Worm (Caenorhabditis elegans): ENCODE results near the gene F55G11.1.

F55G11.1 gene

DNA sequence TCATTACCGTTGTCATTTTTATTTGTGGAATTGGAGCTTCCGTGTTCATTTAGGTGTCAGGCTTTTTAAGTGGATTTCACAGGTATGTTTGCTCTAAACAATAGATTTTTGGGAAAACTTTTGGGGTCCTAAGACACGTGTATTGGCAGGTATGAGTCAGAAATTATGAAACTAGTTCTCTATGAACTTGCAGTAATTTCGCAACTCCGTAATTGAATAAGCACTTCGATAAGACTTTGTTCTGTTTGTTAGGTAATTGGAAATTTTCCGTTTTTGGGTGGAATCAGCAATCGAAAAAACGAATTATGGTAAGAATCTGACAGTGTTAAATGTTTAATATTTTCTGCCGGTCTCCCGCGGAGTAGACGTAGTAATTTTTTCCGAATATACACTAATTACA is 49.2 kb downstream of the F55G11.1 start:
- no peak for TF ChIP-seq nhr-48 (tag; optimal IDR thresholded peaks at IDR 0.05)
- peak in 1 of 2 experiments; percentile 74 for TF ChIP-seq unc-62 (GFP tag; optimal IDR thresholded peaks at IDR 0.05 in 1 of 2)
- TF ChIP-seq unc-62 (tag; optimal IDR thresholded peaks at IDR 0.05), result no peak
- no peak for TF ChIP-seq daf-16 (GFP tag; optimal IDR thresholded peaks at IDR 0.05)
- TF ChIP-seq daf-16 (tag; optimal IDR thresholded peaks at IDR 0.05), result peak; percentile 17

ce11 chrIV:12896371-12896882 is 50.0 kb downstream of the F55G11.1 start, which contains the start of gene K08D8.7:
K08D8.7 (plus strand) TSS chrIV:12896832.
- TF ChIP-seq dve-1 (tag; optimal IDR thresholded peaks at IDR 0.05; ENCODE audit: insufficient read depth) (peak; percentile 23), F10B5.3 (tag; optimal IDR thresholded peaks at IDR 0.05) (no peak), pqm-1 (tag; optimal IDR thresholded peaks at IDR 0.05) (peak; percentile 40), daf-16 (GFP tag; optimal IDR thresholded peaks at IDR 0.05) (no peak), daf-16 (tag; optimal IDR thresholded peaks at IDR 0.05) (peak; percentile 24), nhr-6 (tag; optimal IDR thresholded peaks at IDR 0.05) (no peak), dmd-6 (GFP tag; IDR thresholded peaks at IDR 0.05) (peak; percentile 33; the same call in 1 of the 2 replicates), spr-3 (GFP tag; optimal IDR thresholded peaks at IDR 0.05) (no peak), nhr-28 (tag; optimal IDR thresholded peaks at IDR 0.05) (peak; percentile 41), nhr-48 (tag; optimal IDR thresholded peaks at IDR 0.05) (no peak), nhr-76 (tag; optimal IDR thresholded peaks at IDR 0.05) (no peak)

DNA sequence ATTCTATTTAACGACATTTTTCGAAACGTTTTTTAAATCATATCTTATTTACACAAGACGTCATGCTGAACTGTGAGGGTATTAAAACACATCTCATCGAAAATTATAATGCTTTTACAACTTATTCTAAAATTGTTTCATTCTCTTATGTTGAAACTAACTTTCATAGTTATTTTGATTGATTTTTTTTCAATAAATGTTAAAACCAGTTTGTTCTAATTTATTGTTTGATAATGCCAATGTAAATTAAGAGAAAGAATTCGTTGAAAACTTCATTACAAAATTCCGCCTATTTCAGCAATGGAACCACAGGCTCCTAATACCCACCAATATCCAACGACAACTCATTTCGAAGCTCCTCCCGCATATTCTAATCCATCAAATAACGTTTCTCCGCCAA is 51.4 kb downstream of the F55G11.1 start, which contains the start of gene K08D8.11:
K08D8.11 (plus strand) TSS at position 301 of the 400 bp plus-strand sequence.
- TF ChIP-seq aha-1 (tag) (no peak), lsy-2 (tag; optimal IDR thresholded peaks at IDR 0.05) (no peak), sdz-12 (GFP tag; optimal IDR thresholded peaks at IDR 0.05) (no peak), zfp-3 (GFP tag; conservative IDR thresholded peaks at IDR 0.05) (no peak), nhr-77 (tag; optimal IDR thresholded peaks at IDR 0.05) (no peak), daf-19 (GFP tag; conservative IDR thresholded peaks at IDR 0.05) (no peak), gei-8 (GFP tag; optimal IDR thresholded peaks at IDR 0.05) (no peak), ZK337.2 (GFP tag; IDR thresholded peaks at IDR 0.05) (no peak), mxl-2 (GFP tag; conservative IDR thresholded peaks at IDR 0.05) (no peak), attf-4 (tag; optimal IDR thresholded peaks at IDR 0.05) (no peak), Y75B8A.6 (GFP tag; IDR thresholded peaks at IDR 0.05) (no peak), nhr-111 (GFP tag; optimal IDR thresholded peaks at IDR 0.05) (no peak), dmd-9 (GFP tag; IDR thresholded peaks at IDR 0.05) (no peak), lin-38 (GFP tag; IDR thresholded peaks at IDR 0.05) (no peak), hif-1 (tag; optimal IDR thresholded peaks at IDR 0.05) (no peak)
